Fruit fly (Drosophila melanogaster) whole organism, embryonic: ENCODE measurements around the gene CG6966.

Experiments used
- Atf-2 ChIP-seq: fragments of 200-800 bp; sonication (Bioruptor generic); optimal IDR thresholded peaks from 2 replicates; lab custom pipeline; 2016; ENCODE audit warnings: missing biosample characterization, missing genetic modification characterization
- BEAF-32 ChIP-seq: fragments of 200-800 bp; sonication (Bioruptor generic); optimal IDR thresholded peaks from 3 replicates; lab custom pipeline; 2017; ENCODE audit warnings: missing biosample characterization, missing genetic modification characterization, mild to moderate bottlenecking, moderate library complexity, missing genetic modification reagents
- Bgb ChIP-seq: fragments of 200-800 bp; sonication (Bioruptor generic); IDR thresholded peaks from 2 replicates; pipeline ENCODE4 v1.3.6; 2022; ENCODE audit warnings: missing biosample characterization, missing genetic modification characterization; ENCODE audit not compliant: partially characterized antibody
- BtbVII ChIP-seq: fragments of 200-800 bp; sonication (Bioruptor generic); optimal IDR thresholded peaks from 3 replicates; lab custom pipeline; 2017; ENCODE audit warnings: missing biosample characterization, mild to moderate bottlenecking, missing genetic modification characterization
- CG10267 ChIP-seq: fragments of 200-800 bp; sonication (Bioruptor generic); optimal IDR thresholded peaks from 2 replicates; lab custom pipeline; 2018; ENCODE audit warnings: missing biosample characterization, mild to moderate bottlenecking, missing genetic modification characterization, moderate library complexity
- CG10431 ChIP-seq: fragments of 200-800 bp; sonication (Bioruptor generic); optimal IDR thresholded peaks from 3 replicates; lab custom pipeline; 2018; ENCODE audit warnings: missing biosample characterization, mild to moderate bottlenecking, missing genetic modification characterization
- CG11093 ChIP-seq: fragments of 200-800 bp; sonication (Bioruptor generic); IDR thresholded peaks from 3 replicates; pipeline ENCODE4 v1.3.6; 2022; ENCODE audit warnings: missing biosample characterization, missing genetic modification characterization
- CG11723 ChIP-seq: fragments of 200-800 bp; sonication (Bioruptor generic); optimal IDR thresholded peaks from 2 replicates; lab custom pipeline; 2017; ENCODE audit warnings: missing biosample characterization, mild to moderate bottlenecking, missing genetic modification characterization
- CG12071 ChIP-seq: fragments of 200-800 bp; sonication (Bioruptor generic); optimal IDR thresholded peaks from 3 replicates; lab custom pipeline; 2018; ENCODE audit warnings: missing biosample characterization, mild to moderate bottlenecking, missing genetic modification characterization
- CG12219 ChIP-seq: fragments of 200-800 bp; sonication (Bioruptor generic); optimal IDR thresholded peaks from 3 replicates; lab custom pipeline; 2018; ENCODE audit warnings: missing biosample characterization, mild to moderate bottlenecking, missing genetic modification characterization
- CG12659 ChIP-seq: fragments of 200-800 bp; sonication (Bioruptor generic); optimal IDR thresholded peaks from 3 replicates; lab custom pipeline; 2017; ENCODE audit warnings: mild to moderate bottlenecking, missing biosample characterization, missing genetic modification reagents, missing genetic modification characterization
- CG13296 ChIP-seq: fragments of 200-800 bp; sonication (Bioruptor generic); optimal IDR thresholded peaks from 3 replicates; lab custom pipeline; 2018; ENCODE audit warnings: missing biosample characterization, mild to moderate bottlenecking, missing genetic modification characterization
- CG1603 ChIP-seq: fragments of 200-800 bp; sonication (Bioruptor generic); optimal IDR thresholded peaks from 2 replicates; lab custom pipeline; 2019; ENCODE audit warnings: missing biosample characterization, mild to moderate bottlenecking, missing genetic modification characterization, moderate library complexity
- CG17359 ChIP-seq: fragments of 200-800 bp; sonication (Bioruptor generic); optimal IDR thresholded peaks from 3 replicates; lab custom pipeline; 2018; ENCODE audit warnings: missing biosample characterization, mild to moderate bottlenecking, missing genetic modification characterization, moderate library complexity
- CG1832 ChIP-seq: fragments of 200-800 bp; sonication (Bioruptor generic); optimal IDR thresholded peaks from 2 replicates; lab custom pipeline; 2017; ENCODE audit warnings: missing biosample characterization, mild to moderate bottlenecking, missing genetic modification characterization, inconsistent platforms
- CG18599 ChIP-seq: fragments of 200-800 bp; sonication (Bioruptor generic); optimal IDR thresholded peaks from 3 replicates; lab custom pipeline; 2017; ENCODE audit warnings: missing biosample characterization, missing genetic modification characterization, mild to moderate bottlenecking, moderate library complexity, missing genetic modification reagents
- CG3407 ChIP-seq: fragments of 200-800 bp; sonication (Bioruptor generic); optimal IDR thresholded peaks from 2 replicates; lab custom pipeline; 2018; ENCODE audit warnings: missing biosample characterization, mild to moderate bottlenecking, missing genetic modification characterization
- CG4282 ChIP-seq: fragments of 200-800 bp; sonication (Bioruptor generic); optimal IDR thresholded peaks from 2 replicates; lab custom pipeline; 2016; ENCODE audit warnings: missing biosample characterization, missing genetic modification characterization
- CG4820 ChIP-seq: fragments of 200-800 bp; sonication (Bioruptor generic); optimal IDR thresholded peaks from 3 replicates; lab custom pipeline; 2016; ENCODE audit warnings: missing biosample characterization, missing genetic modification characterization
- CG7987 ChIP-seq: fragments of 200-800 bp; sonication (Bioruptor generic); optimal IDR thresholded peaks from 2 replicates; lab custom pipeline; 2018; ENCODE audit warnings: missing biosample characterization, mild to moderate bottlenecking, missing genetic modification characterization, moderate library complexity
- CG9437 ChIP-seq: fragments of 200-800 bp; sonication (Bioruptor generic); optimal IDR thresholded peaks from 2 replicates; lab custom pipeline; 2018; ENCODE audit warnings: missing biosample characterization, mild to moderate bottlenecking, missing genetic modification characterization
- Dp ChIP-seq: fragments of 200-800 bp; sonication (Bioruptor generic); optimal IDR thresholded peaks from 2 replicates; lab custom pipeline; 2018; ENCODE audit warnings: missing biosample characterization, mild to moderate bottlenecking, missing genetic modification characterization, moderate library complexity
- E2f1 ChIP-seq: fragments of 200-800 bp; sonication (Bioruptor generic); IDR thresholded peaks from 2 replicates; pipeline ENCODE4 v1.3.6; 2022; ENCODE audit warnings: missing biosample characterization, missing genetic modification characterization
- ERR ChIP-seq: fragments of 200-800 bp; sonication (Bioruptor generic); optimal IDR thresholded peaks from 2 replicates; lab custom pipeline; 2016; ENCODE audit warnings: missing biosample characterization, missing genetic modification characterization
- Elba2 ChIP-seq: fragments of 200-800 bp; sonication (Bioruptor generic); optimal IDR thresholded peaks from 3 replicates; lab custom pipeline; 2016; ENCODE audit warnings: missing biosample characterization, missing genetic modification characterization
- Fer3 ChIP-seq: fragments of 200-800 bp; sonication (Bioruptor generic); optimal IDR thresholded peaks from 2 replicates; lab custom pipeline; 2018; ENCODE audit warnings: missing biosample characterization, mild to moderate bottlenecking, missing genetic modification characterization, moderate library complexity
- HHEX ChIP-seq: fragments of 200-800 bp; sonication (Bioruptor generic); optimal IDR thresholded peaks from 3 replicates; lab custom pipeline; 2017; ENCODE audit warnings: missing biosample characterization, mild to moderate bottlenecking, missing genetic modification characterization, missing genetic modification reagents
- Hey ChIP-seq: fragments of 200-800 bp; sonication (Bioruptor generic); optimal IDR thresholded peaks from 3 replicates; lab custom pipeline; 2018; ENCODE audit warnings: missing biosample characterization, mild to moderate bottlenecking, missing genetic modification characterization
- Mrtf ChIP-seq: fragments of 200-800 bp; sonication (Bioruptor generic); IDR thresholded peaks from 3 replicates; pipeline ENCODE4 v1.3.6; 2022; ENCODE audit warnings: missing biosample characterization, missing genetic modification characterization
- NC2α ChIP-seq: fragments of 200-800 bp; sonication (Bioruptor generic); optimal IDR thresholded peaks from 2 replicates; lab custom pipeline; 2016; ENCODE audit warnings: missing biosample characterization, missing genetic modification characterization
- PHDP ChIP-seq: fragments of 200-800 bp; sonication (Bioruptor generic); optimal IDR thresholded peaks from 3 replicates; lab custom pipeline; 2018; ENCODE audit warnings: missing biosample characterization, mild to moderate bottlenecking, missing genetic modification characterization, moderate library complexity
- Sox102F ChIP-seq: fragments of 200-800 bp; sonication (Bioruptor generic); optimal IDR thresholded peaks from 2 replicates; lab custom pipeline; 2018; ENCODE audit warnings: missing biosample characterization, mild to moderate bottlenecking, missing genetic modification characterization, moderate library complexity
- Sry-β ChIP-seq: fragments of 200-800 bp; sonication (Bioruptor generic); optimal IDR thresholded peaks from 2 replicates; lab custom pipeline; 2018; ENCODE audit warnings: missing biosample characterization, mild to moderate bottlenecking, missing genetic modification characterization, moderate library complexity
- cg ChIP-seq: fragments of 200-800 bp; sonication (Bioruptor generic); optimal IDR thresholded peaks from 3 replicates; lab custom pipeline; 2019; ENCODE audit warnings: missing biosample characterization, mild to moderate bottlenecking, missing genetic modification characterization, moderate library complexity
- croc ChIP-seq: fragments of 200-800 bp; sonication (Bioruptor generic); conservative IDR thresholded peaks from 3 replicates; pipeline ENCODE4 v1.3.6; 2022; ENCODE audit warnings: missing biosample characterization, missing genetic modification characterization
- dmrt11E ChIP-seq: fragments of 200-800 bp; sonication (Bioruptor generic); optimal IDR thresholded peaks from 3 replicates; lab custom pipeline; 2018; ENCODE audit warnings: missing biosample characterization, mild to moderate bottlenecking, missing genetic modification characterization, moderate library complexity
- ewg ChIP-seq: fragments of 200-800 bp; sonication (Bioruptor generic); optimal IDR thresholded peaks from 3 replicates; lab custom pipeline; 2017; ENCODE audit warnings: mild to moderate bottlenecking, missing biosample characterization, missing genetic modification reagents, missing genetic modification characterization
- fd96Cb ChIP-seq: fragments of 200-800 bp; sonication (Bioruptor generic); optimal IDR thresholded peaks from 2 replicates; lab custom pipeline; 2018; ENCODE audit warnings: missing biosample characterization, mild to moderate bottlenecking, missing genetic modification characterization, moderate library complexity
- hkb ChIP-seq, 2 experiments: fragments of 200-800 bp in 1 of 2; fragments of >200 bp in 1 of 2; sonication (Bioruptor generic) in 1 of 2; IDR thresholded peaks in 1 of 2; optimal IDR thresholded peaks in 1 of 2; 2 replicates each; pipeline versions ENCODE4 v1.3.6 to Lab custom; 2017 to 2022; ENCODE audit warnings: missing biosample characterization in 1 of 2, missing genetic modification characterization in 1 of 2
- mld ChIP-seq: fragments of 200-800 bp; sonication (Bioruptor generic); IDR thresholded peaks from 3 replicates; pipeline ENCODE4 v1.3.6; 2022; ENCODE audit warnings: missing biosample characterization, missing genetic modification characterization; ENCODE audit not compliant: partially characterized antibody
- nau ChIP-seq: fragments of 200-800 bp; sonication (Bioruptor generic); optimal IDR thresholded peaks from 3 replicates; lab custom pipeline; 2017; ENCODE audit warnings: missing biosample characterization, mild to moderate bottlenecking, missing genetic modification characterization, missing genetic modification reagents
- peb ChIP-seq: fragments of 200-800 bp; sonication (Bioruptor generic); IDR thresholded peaks from 2 replicates; pipeline ENCODE4 v1.3.6; 2022; ENCODE audit warnings: missing biosample characterization, missing genetic modification characterization
- pho ChIP-seq: fragments of 200-800 bp; sonication (Bioruptor generic); optimal IDR thresholded peaks from 2 replicates; lab custom pipeline; 2016; ENCODE audit warnings: missing biosample characterization, missing genetic modification characterization
- sim ChIP-seq: fragments of 200-800 bp; sonication (Bioruptor generic); IDR thresholded peaks from 2 replicates; pipeline ENCODE4 v1.3.6; 2022; ENCODE audit warnings: missing biosample characterization, missing genetic modification characterization
- tna ChIP-seq: fragments of 200-800 bp; sonication (Bioruptor generic); IDR thresholded peaks from 2 replicates; pipeline ENCODE4 v1.3.6; 2022; ENCODE audit warnings: missing biosample characterization, missing genetic modification characterization; ENCODE audit not compliant: partially characterized antibody
- usp ChIP-seq: fragments of >200 bp; optimal IDR thresholded peaks from 2 replicates; lab custom pipeline; 2017; ENCODE audit warnings: missing biosample characterization, missing genetic modification characterization
- vfl ChIP-seq: fragments of 200-800 bp; sonication (Bioruptor generic); optimal IDR thresholded peaks from 2 replicates; lab custom pipeline; 2016; ENCODE audit warnings: missing biosample characterization, missing genetic modification characterization
- wor ChIP-seq: fragments of 200-800 bp; sonication (Bioruptor generic); IDR thresholded peaks from 2 replicates; pipeline ENCODE4 v1.3.6; 2022; ENCODE audit warnings: missing biosample characterization, missing genetic modification characterization

Gene CG6966

DNA sequence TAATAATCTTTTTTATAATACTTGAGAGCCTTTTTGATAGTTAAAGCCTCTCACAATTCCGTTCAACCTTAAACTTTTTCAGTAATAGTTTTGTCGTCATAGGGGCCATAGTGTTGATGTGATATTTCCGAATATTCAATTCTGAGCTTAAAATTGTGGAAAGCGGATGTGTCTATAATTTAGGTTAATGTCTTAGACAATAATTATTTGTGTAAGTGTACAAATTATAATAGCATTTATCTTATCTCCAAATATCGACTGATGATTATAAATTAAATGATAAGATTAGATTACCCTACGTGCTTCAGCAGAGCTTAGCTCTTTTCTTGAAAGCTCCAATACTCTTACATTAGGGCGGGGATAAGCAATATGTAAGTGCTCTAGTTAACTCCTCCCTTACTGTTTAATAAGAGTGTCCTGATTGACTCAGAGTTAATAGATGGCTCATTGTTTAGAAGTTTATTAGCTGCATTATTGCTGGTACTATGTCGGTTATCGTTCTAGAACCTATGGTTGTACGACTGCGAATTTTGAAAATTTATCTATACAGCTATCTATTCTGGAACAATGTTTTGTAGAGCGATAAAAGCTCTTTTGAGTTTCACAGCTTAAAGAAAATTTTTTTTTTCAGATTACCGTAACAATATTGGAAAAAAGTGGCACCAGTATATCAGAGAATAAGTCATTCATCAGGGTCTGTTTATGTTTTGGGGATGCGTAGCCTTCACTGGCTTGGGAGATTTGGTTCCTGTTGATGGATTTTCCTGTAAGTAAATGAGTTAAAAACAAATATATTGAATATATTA lies 43.8 kb upstream of the CG6966 start (continued):
- TF ChIP-seq PHDP (tag; lab: Kevin White, UChicago) (peak; percentile 32), CG4820 (GFP tag; lab: Kevin White, UChicago) (no peak), Sox102F (peak; percentile 44), CG1832 (GFP tag; lab: Kevin White, UChicago) (no peak), CG18599 (GFP tag; lab: Kevin White, UChicago) (no peak), Fer3 (tag; lab: Kevin White, UChicago) (no peak), mld (GFP tag; lab: Robert Waterston, UW) (no peak), Sry-β (GFP tag; lab: Kevin White, UChicago) (no peak), vfl (GFP tag; lab: Kevin White, UChicago) (no peak), Atf-2 (GFP tag; lab: Kevin White, UChicago) (peak; percentile 24), ewg (GFP tag; lab: Kevin White, UChicago) (no peak), wor (GFP tag; lab: Robert Waterston, UW) (no peak), HHEX (GFP tag; lab: Kevin White, UChicago) (no peak), Elba2 (no peak), BEAF-32 (no peak), Dp (GFP tag; lab: Kevin White, UChicago) (no peak), nau (no peak), CG12071 (no peak), pho (GFP tag; lab: Kevin White, UChicago) (peak; percentile 18), NC2α (no peak), ERR (no peak), CG10267 (tag; lab: Kevin White, UChicago) (no peak), croc (no peak), Mrtf (GFP tag; lab: Robert Waterston, UW) (no peak), CG1603 (tag; lab: Kevin White, UChicago) (no peak), usp (no peak), CG10431 (GFP tag; lab: Kevin White, UChicago) (no peak), CG11723 (GFP tag; lab: Kevin White, UChicago) (no peak), E2f1 (no peak), BtbVII (no peak), CG3407 (GFP tag; lab: Kevin White, UChicago) (no peak), tna (no peak), fd96Cb (tag; lab: Kevin White, UChicago) (no peak), CG12659 (peak; percentile 40), Hey (tag; lab: Kevin White, UChicago) (no peak), CG7987 (GFP tag; lab: Kevin White, UChicago) (no peak), dmrt11E (tag; lab: Kevin White, UChicago) (no peak), CG13296 (no peak), CG4282 (no peak), CG11093 (GFP tag; lab: Robert Waterston, UW) (no peak), CG17359 (no peak), CG9437 (GFP tag; lab: Kevin White, UChicago) (peak; percentile 59), cg (GFP tag; lab: Kevin White, UChicago) (no peak), CG12219 (GFP tag; lab: Kevin White, UChicago) (no peak), Bgb (GFP tag; lab: Robert Waterston, UW) (no peak), sim (no peak), peb (GFP tag; lab: Robert Waterston, UW) (no peak), hkb (optimal IDR thresholded peaks at IDR 0.05; lab: Kevin White, UChicago) (no peak), hkb (GFP tag; IDR thresholded peaks at IDR 0.05; lab: Robert Waterston, UW) (no peak)
